Worm (Caenorhabditis elegans): ENCODE measurements around the gene pqn-89.

pqn-89 gene

DNA sequence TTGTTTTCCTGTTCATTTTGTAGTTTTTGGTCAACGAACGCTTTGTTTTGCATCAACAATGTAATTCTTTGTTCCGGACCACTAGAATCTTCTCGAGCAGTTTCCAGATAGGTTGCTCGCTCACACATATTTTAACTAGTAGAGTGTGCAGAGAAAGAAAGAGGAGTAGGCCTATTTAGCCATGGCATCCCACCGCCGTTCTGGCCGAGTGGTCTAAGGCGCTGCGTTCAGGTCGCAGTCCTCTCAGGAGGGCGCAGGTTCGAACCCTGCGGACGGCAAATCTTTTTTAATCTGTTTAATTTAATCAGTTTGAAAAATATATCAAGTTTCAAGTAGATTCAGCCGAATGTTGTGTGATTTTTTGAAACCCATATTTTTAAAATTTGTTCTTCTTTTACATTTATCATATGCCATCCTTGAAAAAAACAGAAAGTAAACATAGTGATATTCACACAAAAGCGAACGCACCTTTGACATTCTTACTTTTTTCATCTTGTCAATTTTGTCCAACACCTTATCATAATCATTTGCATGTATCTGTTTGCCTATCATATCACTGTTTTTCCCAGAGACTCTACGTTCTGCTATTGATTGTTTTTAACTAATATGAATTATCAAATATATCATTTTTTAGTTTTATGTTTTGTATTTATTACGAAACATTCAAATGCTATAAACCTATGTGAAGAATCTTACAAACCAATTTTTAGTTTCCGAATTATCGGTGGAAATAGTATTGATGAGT is 50.3 kb downstream of the pqn-89 start, which contains the start of gene try-3 (continued):
- TF ChIP-seq madf-5 (GFP tag; IDR thresholded peaks at IDR 0.05) (peak in 1 of 2 experiments; percentile 82; a peak in 1 of 4 replicates), nhr-237 (tag; optimal IDR thresholded peaks at IDR 0.05) (no peak), saeg-2 (GFP tag; IDR thresholded peaks at IDR 0.05) (no peak), lim-7 (GFP tag; IDR thresholded peaks at IDR 0.05) (peak; percentile 97), madf-9 (GFP tag; conservative IDR thresholded peaks at IDR 0.05) (peak; percentile 80), gei-8 (GFP tag; optimal IDR thresholded peaks at IDR 0.05) (peak; percentile 73), zfp-2 (tag; optimal IDR thresholded peaks at IDR 0.05) (peak; percentile 10), nhr-102 (tag; optimal IDR thresholded peaks at IDR 0.05) (peak; percentile 46), zip-11 (GFP tag; IDR thresholded peaks at IDR 0.05) (no peak), mdt-29 (GFP tag; IDR thresholded peaks at IDR 0.05) (peak; percentile 78), nhr-28 (tag; optimal IDR thresholded peaks at IDR 0.05) (peak; percentile 52), ZK546.5 (tag; optimal IDR thresholded peaks at IDR 0.05) (no peak), mdl-1 (tag; optimal IDR thresholded peaks at IDR 0.05) (peak in 1 of 2 experiments; percentile 22), R02D3.7 (tag; optimal IDR thresholded peaks at IDR 0.05) (no peak), T20F7.1 (GFP tag; optimal IDR thresholded peaks at IDR 0.05) (no peak), nhr-76 (tag; optimal IDR thresholded peaks at IDR 0.05) (no peak), nhr-77 (tag; optimal IDR thresholded peaks at IDR 0.05) (peak; percentile 52), egl-43 (GFP tag; IDR thresholded peaks at IDR 0.05) (no peak), mxl-3 (GFP tag; optimal IDR thresholded peaks at IDR 0.05) (peak; percentile 49), lsy-2 (tag; optimal IDR thresholded peaks at IDR 0.05) (peak in 1 of 2 experiments; percentile 67), mxl-2 (GFP tag; conservative IDR thresholded peaks at IDR 0.05) (0 out of 2 replicates have a peak, but pooled peaks have one; percentile 16), mes-2 (tag; optimal IDR thresholded peaks at IDR 0.05; ENCODE audit: poor library complexity, severe bottlenecking) (peak; percentile 85), php-3 (GFP tag; IDR thresholded peaks at IDR 0.05) (0 out of 2 replicates have a peak, but pooled peaks have one; percentile 12), Y48G9A.11 (GFP tag; IDR thresholded peaks at IDR 0.05) (peak; percentile 76), unc-39 (tag; optimal IDR thresholded peaks at IDR 0.05) (no peak), lin-38 (GFP tag; IDR thresholded peaks at IDR 0.05) (peak; percentile 86), zag-1 (tag; optimal IDR thresholded peaks at IDR 0.05) (no peak), nhr-25 (tag; optimal IDR thresholded peaks at IDR 0.05; ENCODE audit: borderline replicate concordance, insufficient read depth) (no peak), nhr-10 (tag; optimal IDR thresholded peaks at IDR 0.05) (peak; percentile 27), ctbp-1 (GFP tag; IDR thresholded peaks at IDR 0.05) (peak; percentile 91), lir-3 (tag; optimal IDR thresholded peaks at IDR 0.05) (no peak), pqm-1 (tag; optimal IDR thresholded peaks at IDR 0.05) (no peak), aly-2 (tag; optimal IDR thresholded peaks at IDR 0.05) (no peak), dmd-6 (GFP tag; IDR thresholded peaks at IDR 0.05) (peak; percentile 66), zfp-3 (GFP tag; conservative IDR thresholded peaks at IDR 0.05) (no peak), lin-1 (GFP tag; IDR thresholded peaks at IDR 0.05) (peak; percentile 33; the same call in 1 of the 2 replicates), zip-2 (tag; optimal IDR thresholded peaks at IDR 0.05) (peak; percentile 40), dpl-1 (GFP tag; optimal IDR thresholded peaks at IDR 0.05) (peak; percentile 49), pha-4 (GFP tag; IDR thresholded peaks at IDR 0.05) (peak; percentile 87), pha-4 (tag; optimal IDR thresholded peaks at IDR 0.05) (no peak), hlh-30 (tag; optimal IDR thresholded peaks at IDR 0.05; ENCODE audit: insufficient read depth) (peak; percentile 68), aha-1 (tag) (peak; percentile 58), daf-12 (tag; optimal IDR thresholded peaks at IDR 0.05) (no peak), spr-3 (GFP tag; optimal IDR thresholded peaks at IDR 0.05) (peak; percentile 0), set-16 (GFP tag; IDR thresholded peaks at IDR 0.05) (no peak; the same call in none of the 2 replicates), D1046.2 (GFP tag; IDR thresholded peaks at IDR 0.05) (peak; percentile 81), dmd-8 (GFP tag; IDR thresholded peaks at IDR 0.05) (peak; percentile 73; the same call in 1 of the 2 replicates), nhr-41 (GFP tag; IDR thresholded peaks at IDR 0.05) (peak; percentile 30; the same call in 1 of the 2 replicates), snpc-4 (tag; optimal IDR thresholded peaks at IDR 0.05) (no peak), spr-1 (tag; optimal IDR thresholded peaks at IDR 0.05) (peak; percentile 11)
